Worm (Caenorhabditis elegans) whole organism, L3 larva: ENCODE data around the gene F25B3.2.

ENCODE experiments used
- R02D3.7 ChIP-seq: fragments of 150-350 bp; optimal IDR thresholded peaks from 2 replicates; lab custom pipeline; 2014; ENCODE audit warnings: missing biosample characterization, missing genetic modification characterization
- daf-12 ChIP-seq: fragments of 150-350 bp; optimal IDR thresholded peaks from 2 replicates; lab custom pipeline; 2014; ENCODE audit warnings: missing biosample characterization, missing genetic modification reagents, missing genetic modification characterization
- elt-1 ChIP-seq: fragments of 150-350 bp; optimal IDR thresholded peaks from 2 replicates; lab custom pipeline; 2014; ENCODE audit warnings: missing biosample characterization, missing genetic modification characterization
- eor-1 ChIP-seq, 2 experiments: fragments of 150-350 bp; optimal IDR thresholded peaks; 2 replicates each; lab custom pipeline; 2014 to 2018; ENCODE audit warnings: missing biosample characterization in 2 of 2, missing genetic modification characterization in 2 of 2
- hmg-11 ChIP-seq: sonication (generic microtip); optimal IDR thresholded peaks from 2 replicates; lab custom pipeline; 2016; ENCODE audit warnings: missing genetic modification characterization, missing compliant biosample characterization
- jun-1 ChIP-seq: fragments of 150-350 bp; optimal IDR thresholded peaks from 2 replicates; lab custom pipeline; 2014; ENCODE audit warnings: missing biosample characterization, missing genetic modification reagents, missing genetic modification characterization
- lin-15B ChIP-seq: fragments of 150-350 bp; optimal IDR thresholded peaks from 2 replicates; lab custom pipeline; 2014; ENCODE audit warnings: missing biosample characterization, missing genetic modification characterization
- lin-39 ChIP-seq: fragments of 150-350 bp; optimal IDR thresholded peaks from 2 replicates; lab custom pipeline; 2018; ENCODE audit warnings: missing biosample characterization, missing genetic modification reagents, missing genetic modification characterization
- mml-1 ChIP-seq: fragments of 150-350 bp; sonication (generic microtip); optimal IDR thresholded peaks from 3 replicates; lab custom pipeline; 2014; ENCODE audit warnings: missing biosample characterization, missing genetic modification characterization
- nhr-11 ChIP-seq: fragments of 150-350 bp; optimal IDR thresholded peaks from 2 replicates; lab custom pipeline; 2014; ENCODE audit warnings: missing biosample characterization, missing genetic modification characterization
- nhr-237 ChIP-seq: fragments of 150-350 bp; optimal IDR thresholded peaks from 2 replicates; lab custom pipeline; 2014; ENCODE audit warnings: missing biosample characterization, missing genetic modification characterization
- nhr-25 ChIP-seq: sonication (generic microtip); optimal IDR thresholded peaks from 2 replicates; lab custom pipeline; 2017; ENCODE audit warnings: missing biosample characterization, missing genetic modification characterization
- nhr-28 ChIP-seq: fragments of 150-350 bp; optimal IDR thresholded peaks from 2 replicates; lab custom pipeline; 2014; ENCODE audit warnings: missing biosample characterization, missing genetic modification characterization
- nhr-43 ChIP-seq: sonication (generic microtip); optimal IDR thresholded peaks from 2 replicates; lab custom pipeline; 2016; ENCODE audit warnings: mild to moderate bottlenecking, missing genetic modification characterization, missing compliant biosample characterization; ENCODE audit not compliant: poor library complexity, severe bottlenecking
- nhr-67 ChIP-seq: fragments of 150-350 bp; optimal IDR thresholded peaks from 2 replicates; lab custom pipeline; 2014; ENCODE audit warnings: missing biosample characterization, missing genetic modification characterization
- nhr-76 ChIP-seq: fragments of 150-350 bp; sonication (generic microtip); optimal IDR thresholded peaks from 5 replicates; lab custom pipeline; 2014; ENCODE audit warnings: missing biosample characterization, missing genetic modification characterization
- nhr-77 ChIP-seq: fragments of 150-350 bp; optimal IDR thresholded peaks from 2 replicates; lab custom pipeline; 2014; ENCODE audit warnings: missing biosample characterization, missing genetic modification characterization
- pha-4 ChIP-seq: fragments of 150-350 bp; optimal IDR thresholded peaks from 2 replicates; lab custom pipeline; 2014; ENCODE audit warnings: missing biosample characterization, missing genetic modification reagents, missing genetic modification characterization
- skn-1 ChIP-seq: fragments of 150-350 bp; optimal IDR thresholded peaks from 2 replicates; lab custom pipeline; 2014; ENCODE audit warnings: missing biosample characterization, missing genetic modification characterization
- tbx-2 ChIP-seq: sonication (generic microtip); optimal IDR thresholded peaks from 2 replicates; lab custom pipeline; 2016; ENCODE audit warnings: mild to moderate bottlenecking, missing genetic modification characterization, missing compliant biosample characterization
- zag-1 ChIP-seq: fragments of 150-350 bp; optimal IDR thresholded peaks from 2 replicates; lab custom pipeline; 2014; ENCODE audit warnings: missing biosample characterization, missing genetic modification characterization
- ztf-4 ChIP-seq: fragments of 150-350 bp; optimal IDR thresholded peaks from 2 replicates; lab custom pipeline; 2014; ENCODE audit warnings: missing biosample characterization, missing genetic modification characterization

Gene F25B3.2

DNA sequence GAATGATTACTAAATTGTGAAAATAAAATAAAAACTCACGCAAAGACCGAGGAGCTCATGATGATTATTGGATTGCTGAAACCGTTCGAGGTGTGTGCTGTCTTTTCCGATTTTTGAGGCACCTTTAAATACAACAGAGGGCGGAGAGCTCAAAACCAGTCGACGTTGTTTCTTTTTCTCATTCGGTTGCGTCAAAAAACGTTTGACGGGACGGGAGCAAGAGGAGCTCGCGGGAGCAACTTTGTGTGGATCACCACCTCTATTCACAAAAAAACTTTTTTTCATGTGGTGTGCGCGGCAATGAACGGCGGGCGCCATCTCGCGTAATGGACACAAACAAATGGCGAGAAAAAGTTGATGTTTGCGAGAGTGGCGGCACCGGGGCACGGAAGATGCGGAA is 52.0 kb downstream of the F25B3.2 start, which contains the start of gene idpc-3:
Gene idpc-3 (minus strand): TSS at position 101 of the 400 bp plus-strand sequence.
- TF ChIP-seq nhr-76 (tag; lab: Kevin White, UChicago) (no peak), lin-15B (no peak), nhr-43 (tag; lab: Kevin White, UChicago) (no peak), jun-1 (tag; lab: Kevin White, UChicago) (no peak), skn-1 (tag; lab: Kevin White, UChicago) (no peak), daf-12 (tag; lab: Kevin White, UChicago) (no peak), hmg-11 (tag; lab: Kevin White, UChicago) (no peak), elt-1 (tag; lab: Kevin White, UChicago) (no peak), eor-1 (tag; optimal IDR thresholded peaks at IDR 0.05; lab: Kevin White, UChicago) (no peak), pha-4 (tag; lab: Kevin White, UChicago) (no peak), zag-1 (tag; lab: Kevin White, UChicago) (no peak), tbx-2 (no peak), lin-39 (tag; lab: Kevin White, UChicago) (no peak), nhr-77 (tag; lab: Kevin White, UChicago) (no peak), ztf-4 (tag; lab: Kevin White, UChicago) (no peak), nhr-28 (tag; lab: Kevin White, UChicago) (no peak), mml-1 (tag; lab: Kevin White, UChicago) (no peak), nhr-237 (no peak), nhr-67 (tag; lab: Kevin White, UChicago) (no peak), nhr-11 (tag; lab: Kevin White, UChicago) (no peak)

DNA sequence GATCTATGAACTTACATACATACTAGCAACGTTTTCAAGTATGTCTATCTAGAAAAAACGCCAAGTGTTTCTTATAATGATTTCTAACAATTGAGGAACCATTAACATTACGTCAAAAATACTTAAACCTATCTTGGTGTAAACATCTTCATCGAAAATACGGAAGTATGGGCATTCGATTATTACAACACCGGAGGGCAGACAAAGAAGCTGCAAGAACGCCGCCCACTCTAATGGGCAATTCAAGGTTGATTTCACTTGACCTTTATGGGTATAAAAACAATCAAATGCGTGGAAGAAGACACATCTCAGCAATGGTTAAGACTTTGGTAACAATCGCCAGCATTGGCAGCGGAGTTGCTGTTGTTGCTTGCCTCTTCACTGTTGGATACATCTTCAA is 52.6 kb downstream of the F25B3.2 start, which contains the start of gene col-146:
Gene col-146 (plus strand): TSS at position 301 of the 400 bp plus-strand sequence.
- no peak for TF ChIP-seq R02D3.7 (tag; lab: Kevin White, UChicago)
- no peak for TF ChIP-seq jun-1 (tag; lab: Kevin White, UChicago)
- peak; percentile 26 for TF ChIP-seq nhr-25 (tag; lab: Kevin White, UChicago)
- TF ChIP-seq, all 47 proteins: peak for 1
